Worm (Caenorhabditis elegans): Measurements from ENCODE around the gene vap-2.

The vap-2 gene

ce11 chrX:10770988-10771496 lies 21.3 kb downstream of the vap-2 start:
- TF ChIP-seq nhr-12 (tag; optimal IDR thresholded peaks at IDR 0.05) = no peak
- TF ChIP-seq unc-130 (tag; optimal IDR thresholded peaks at IDR 0.05) = peak; percentile 60
- peak; percentile 45 for TF ChIP-seq elt-2 (tag; optimal IDR thresholded peaks at IDR 0.05)
- TF ChIP-seq ztf-11 (tag; optimal IDR thresholded peaks at IDR 0.05) = no peak
- TF ChIP-seq lsy-2 (tag; optimal IDR thresholded peaks at IDR 0.05) = peak; percentile 83 to 91
- TF ChIP-seq C04F5.9 (tag; optimal IDR thresholded peaks at IDR 0.05) = peak; percentile 67
- TF ChIP-seq nhr-47 (tag; optimal IDR thresholded peaks at IDR 0.05) = peak; percentile 93
- no peak for TF ChIP-seq C34B4.2 (tag; optimal IDR thresholded peaks at IDR 0.05)
- peak; percentile 75 for TF ChIP-seq xbp-1 (tag; optimal IDR thresholded peaks at IDR 0.05)
- peak in 3 of 6 experiments; percentile 4 to 95 (median 73) for TF ChIP-seq elt-3 (tag; optimal IDR thresholded peaks at IDR 0.05)
- peak; percentile 81 for TF ChIP-seq rnt-1 (tag; optimal IDR thresholded peaks at IDR 0.05)
- TF ChIP-seq Y116A8C.19 (tag; optimal IDR thresholded peaks at IDR 0.05; ENCODE audit: borderline replicate concordance) = no peak
- no peak for TF ChIP-seq unc-62 (GFP tag; optimal IDR thresholded peaks at IDR 0.05)
- peak; percentile 29 for TF ChIP-seq snpc-4 (tag; optimal IDR thresholded peaks at IDR 0.05)
- no peak for TF ChIP-seq fkh-4 (tag; optimal IDR thresholded peaks at IDR 0.05; ENCODE audit: borderline replicate concordance)
- no peak for TF ChIP-seq nhr-84 (tag; optimal IDR thresholded peaks at IDR 0.05)
- peak; percentile 69 for TF ChIP-seq pax-3 (tag; optimal IDR thresholded peaks at IDR 0.05)
- peak; percentile 17 for TF ChIP-seq aha-1 (tag; optimal IDR thresholded peaks at IDR 0.05)
- TF ChIP-seq lin-15B (tag; optimal IDR thresholded peaks at IDR 0.05) = no peak
- TF ChIP-seq dsc-1 (tag; optimal IDR thresholded peaks at IDR 0.05) = peak; percentile 74
- peak; percentile 74 for TF ChIP-seq ztf-4 (tag; optimal IDR thresholded peaks at IDR 0.05)
- no peak for TF ChIP-seq tlp-1 (tag; optimal IDR thresholded peaks at IDR 0.05)
- peak; percentile 99 for TF ChIP-seq lin-14 (GFP tag; optimal IDR thresholded peaks at IDR 0.05)
- no peak for TF ChIP-seq mab-9 (GFP tag; IDR thresholded peaks at IDR 0.05)
- peak; percentile 78 for TF ChIP-seq lin-39 (tag; optimal IDR thresholded peaks at IDR 0.05)
- peak; percentile 22 to 31 (median 24) for TF ChIP-seq dpl-1 (GFP tag; optimal IDR thresholded peaks at IDR 0.05)
- TF ChIP-seq nhr-76 (tag; optimal IDR thresholded peaks at IDR 0.05) = no peak
- peak; percentile 61; the same call in 1 of the 2 replicates for TF ChIP-seq ceh-88 (GFP tag; IDR thresholded peaks at IDR 0.05)
- TF ChIP-seq nhr-19 (GFP tag; conservative IDR thresholded peaks at IDR 0.05) = peak; percentile 89
- peak; percentile 45 for TF ChIP-seq pag-3 (tag; optimal IDR thresholded peaks at IDR 0.05; ENCODE audit: borderline replicate concordance, insufficient read depth)
- TF ChIP-seq skn-1 (tag; optimal IDR thresholded peaks at IDR 0.05) = peak; percentile 75
- peak; percentile 76 for TF ChIP-seq fkh-10 (GFP tag; optimal IDR thresholded peaks at IDR 0.05)
- TF ChIP-seq F16B12.6 (tag; optimal IDR thresholded peaks at IDR 0.05) = no peak
- TF ChIP-seq ceh-8 (GFP tag; optimal IDR thresholded peaks at IDR 0.05) = peak; percentile 61
- TF ChIP-seq pqm-1 (tag; optimal IDR thresholded peaks at IDR 0.05) = no peak
- peak; percentile 97 for TF ChIP-seq nhr-85 (tag)
- peak; percentile 76 for TF ChIP-seq nhr-90 (tag; optimal IDR thresholded peaks at IDR 0.05; ENCODE audit: poor library complexity)
- peak; percentile 75 for TF ChIP-seq sox-4 (tag; optimal IDR thresholded peaks at IDR 0.05)
- no peak for TF ChIP-seq ces-1 (GFP tag; optimal IDR thresholded peaks at IDR 0.05)
- no peak for TF ChIP-seq ceh-63 (GFP tag; optimal IDR thresholded peaks at IDR 0.05)
- TF ChIP-seq fos-1 (tag; optimal IDR thresholded peaks at IDR 0.05) = peak; percentile 23
- no peak for TF ChIP-seq hlh-4 (tag; optimal IDR thresholded peaks at IDR 0.05)
- TF ChIP-seq nhr-28 (tag; optimal IDR thresholded peaks at IDR 0.05) = no peak
- TF ChIP-seq nhr-237 (tag; optimal IDR thresholded peaks at IDR 0.05) = peak; percentile 85
- TF ChIP-seq snu-23 (GFP tag; optimal IDR thresholded peaks at IDR 0.05) = peak; percentile 95
- peak; percentile 67 for TF ChIP-seq C16A3.4 (tag; optimal IDR thresholded peaks at IDR 0.05)
- TF ChIP-seq fkh-8 (tag; optimal IDR thresholded peaks at IDR 0.05) = peak; percentile 92
- no peak for TF ChIP-seq alr-1 (tag; optimal IDR thresholded peaks at IDR 0.05; ENCODE audit: borderline replicate concordance)
- TF ChIP-seq tbx-2 (tag; optimal IDR thresholded peaks at IDR 0.05) = peak; percentile 96
- peak; percentile 61 for TF ChIP-seq grh-1 (GFP tag; IDR thresholded peaks at IDR 0.05)
- peak; percentile 50 for TF ChIP-seq isw-1 (GFP tag; IDR thresholded peaks at IDR 0.05)
- peak; percentile 67 for TF ChIP-seq sup-37 (GFP tag; optimal IDR thresholded peaks at IDR 0.05)
